Worm (Caenorhabditis elegans) whole organism, L3 larva: ENCODE measurements around the gene gphr-2.
A peak's percentile ranks its signal among the peaks of the same experiment; 100 is the strongest.

Source experiments
- ZK546.5 ChIP-seq: sonication (generic microtip); optimal IDR thresholded peaks from 2 replicates; lab custom pipeline; 2017; ENCODE audit warnings: missing biosample characterization, missing genetic modification characterization
- ceh-16 ChIP-seq: sonication (generic microtip); optimal IDR thresholded peaks from 2 replicates; lab custom pipeline; 2017; ENCODE audit warnings: missing biosample characterization, missing genetic modification characterization
- ceh-82 ChIP-seq: fragments of 150-350 bp; optimal IDR thresholded peaks from 2 replicates; lab custom pipeline; 2014; ENCODE audit warnings: missing biosample characterization, missing genetic modification characterization
- daf-12 ChIP-seq: fragments of 150-350 bp; optimal IDR thresholded peaks from 2 replicates; lab custom pipeline; 2014; ENCODE audit warnings: missing biosample characterization, missing genetic modification reagents, missing genetic modification characterization
- egl-27 ChIP-seq: sonication (generic microtip); optimal IDR thresholded peaks from 4 replicates; lab custom pipeline; 2017; ENCODE audit warnings: missing biosample characterization, missing genetic modification reagents, missing genetic modification characterization
- egl-5 ChIP-seq: fragments of 150-350 bp; optimal IDR thresholded peaks from 2 replicates; lab custom pipeline; 2017; ENCODE audit warnings: missing biosample characterization, missing genetic modification reagents, missing genetic modification characterization, inconsistent platforms
- elt-1 ChIP-seq: fragments of 150-350 bp; optimal IDR thresholded peaks from 2 replicates; lab custom pipeline; 2014; ENCODE audit warnings: missing biosample characterization, missing genetic modification characterization
- elt-2 ChIP-seq: sonication (generic microtip); optimal IDR thresholded peaks from 2 replicates; lab custom pipeline; 2016; ENCODE audit warnings: missing genetic modification reagents, mild to moderate bottlenecking, missing genetic modification characterization, missing compliant biosample characterization
- elt-3 ChIP-seq, 3 experiments: fragments of 150-350 bp in 1 of 3; sonication (generic microtip) in 2 of 3; optimal IDR thresholded peaks; 2 replicates in 2 of 3; 4 replicates in 1 of 3; lab custom pipeline; 2014 to 2017; ENCODE audit warnings: missing biosample characterization in 3 of 3, missing genetic modification characterization in 3 of 3
- eor-1 ChIP-seq, 2 experiments: fragments of 150-350 bp; optimal IDR thresholded peaks; 2 replicates each; lab custom pipeline; 2014 to 2018; ENCODE audit warnings: missing biosample characterization in 2 of 2, missing genetic modification characterization in 2 of 2
- fkh-2 ChIP-seq: fragments of 150-350 bp; optimal IDR thresholded peaks from 2 replicates; lab custom pipeline; 2014; ENCODE audit warnings: missing biosample characterization, missing genetic modification reagents, missing genetic modification characterization
- fos-1 ChIP-seq: fragments of 150-350 bp; optimal IDR thresholded peaks from 2 replicates; lab custom pipeline; 2014; ENCODE audit warnings: missing biosample characterization, missing genetic modification characterization
- lin-15B ChIP-seq: fragments of 150-350 bp; optimal IDR thresholded peaks from 2 replicates; lab custom pipeline; 2014; ENCODE audit warnings: missing biosample characterization, missing genetic modification characterization
- lin-39 ChIP-seq: fragments of 150-350 bp; optimal IDR thresholded peaks from 2 replicates; lab custom pipeline; 2018; ENCODE audit warnings: missing biosample characterization, missing genetic modification reagents, missing genetic modification characterization
- lsy-12 ChIP-seq: sonication (generic microtip); optimal IDR thresholded peaks from 2 replicates; lab custom pipeline; 2016; ENCODE audit warnings: mild to moderate bottlenecking, missing genetic modification characterization, missing compliant biosample characterization
- mdl-1 ChIP-seq: fragments of 150-350 bp; optimal IDR thresholded peaks from 2 replicates; lab custom pipeline; 2014; ENCODE audit warnings: missing biosample characterization, missing genetic modification characterization
- mml-1 ChIP-seq: fragments of 150-350 bp; sonication (generic microtip); optimal IDR thresholded peaks from 3 replicates; lab custom pipeline; 2014; ENCODE audit warnings: missing biosample characterization, missing genetic modification characterization
- nfya-1 ChIP-seq: sonication (generic microtip); optimal IDR thresholded peaks from 2 replicates; lab custom pipeline; 2017; ENCODE audit warnings: missing genetic modification characterization, mild to moderate bottlenecking, missing compliant biosample characterization, antibody characterized with exemption, moderate library complexity; ENCODE audit not compliant: insufficient read depth
- nhr-11 ChIP-seq: fragments of 150-350 bp; optimal IDR thresholded peaks from 2 replicates; lab custom pipeline; 2014; ENCODE audit warnings: missing biosample characterization, missing genetic modification characterization
- nhr-12 ChIP-seq: fragments of 150-350 bp; optimal IDR thresholded peaks from 2 replicates; lab custom pipeline; 2014; ENCODE audit warnings: missing biosample characterization, missing genetic modification characterization
- nhr-23 ChIP-seq: fragments of 150-350 bp; optimal IDR thresholded peaks from 2 replicates; lab custom pipeline; 2014; ENCODE audit warnings: missing biosample characterization, missing genetic modification reagents, missing genetic modification characterization
- nhr-237 ChIP-seq: fragments of 150-350 bp; optimal IDR thresholded peaks from 2 replicates; lab custom pipeline; 2014; ENCODE audit warnings: missing biosample characterization, missing genetic modification characterization
- nhr-25 ChIP-seq: sonication (generic microtip); optimal IDR thresholded peaks from 2 replicates; lab custom pipeline; 2017; ENCODE audit warnings: missing biosample characterization, missing genetic modification characterization
- nhr-28 ChIP-seq: fragments of 150-350 bp; optimal IDR thresholded peaks from 2 replicates; lab custom pipeline; 2014; ENCODE audit warnings: missing biosample characterization, missing genetic modification characterization
- nhr-43 ChIP-seq: sonication (generic microtip); optimal IDR thresholded peaks from 2 replicates; lab custom pipeline; 2016; ENCODE audit warnings: mild to moderate bottlenecking, missing genetic modification characterization, missing compliant biosample characterization; ENCODE audit not compliant: poor library complexity, severe bottlenecking
- nhr-67 ChIP-seq: fragments of 150-350 bp; optimal IDR thresholded peaks from 2 replicates; lab custom pipeline; 2014; ENCODE audit warnings: missing biosample characterization, missing genetic modification characterization
- nhr-77 ChIP-seq: fragments of 150-350 bp; optimal IDR thresholded peaks from 2 replicates; lab custom pipeline; 2014; ENCODE audit warnings: missing biosample characterization, missing genetic modification characterization
- pha-4 ChIP-seq: fragments of 150-350 bp; optimal IDR thresholded peaks from 2 replicates; lab custom pipeline; 2014; ENCODE audit warnings: missing biosample characterization, missing genetic modification reagents, missing genetic modification characterization
- skn-1 ChIP-seq: fragments of 150-350 bp; optimal IDR thresholded peaks from 2 replicates; lab custom pipeline; 2014; ENCODE audit warnings: missing biosample characterization, missing genetic modification characterization
- unc-39 ChIP-seq: sonication (generic microtip); optimal IDR thresholded peaks from 4 replicates; lab custom pipeline; 2017; ENCODE audit warnings: missing biosample characterization, missing genetic modification characterization
- unc-62 ChIP-seq: fragments of 150-350 bp; sonication (generic microtip); optimal IDR thresholded peaks from 4 replicates; lab custom pipeline; 2014; ENCODE audit warnings: missing biosample characterization, missing genetic modification reagents, missing genetic modification characterization
- zag-1 ChIP-seq: fragments of 150-350 bp; optimal IDR thresholded peaks from 2 replicates; lab custom pipeline; 2014; ENCODE audit warnings: missing biosample characterization, missing genetic modification characterization
- ztf-11 ChIP-seq: fragments of 150-350 bp; optimal IDR thresholded peaks from 2 replicates; lab custom pipeline; 2014; ENCODE audit warnings: missing biosample characterization, missing genetic modification characterization

Gene gphr-2

DNA sequence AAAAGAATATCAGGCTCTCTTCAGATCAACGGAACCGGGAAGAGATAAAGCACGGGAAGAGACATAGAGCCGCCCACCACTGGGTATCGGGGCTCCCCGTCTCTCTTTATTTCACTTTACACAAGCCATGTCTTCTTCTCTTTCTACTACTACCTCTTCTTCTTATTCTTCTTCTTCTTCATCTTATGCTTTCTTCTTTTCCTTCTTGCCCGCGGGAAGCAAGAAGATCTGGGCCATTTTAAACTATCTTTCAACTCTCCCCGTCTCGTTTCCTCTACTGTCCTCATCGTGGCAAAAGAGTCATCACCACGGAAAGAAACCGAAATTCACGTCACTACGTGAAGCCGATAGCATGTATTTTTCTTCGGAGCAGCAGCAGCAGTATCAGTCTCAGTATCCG lies 14.9 kb downstream of the gphr-2 start:
- no peak for TF ChIP-seq nhr-28 (tag; lab: Kevin White, UChicago)
- no peak for TF ChIP-seq fos-1 (tag; lab: Kevin White, UChicago)
- TF ChIP-seq zag-1 (tag; lab: Kevin White, UChicago): no peak
- TF ChIP-seq daf-12: no peak
- no peak for TF ChIP-seq nhr-237 (tag; lab: Kevin White, UChicago)
- no peak for TF ChIP-seq elt-3 (tag; optimal IDR thresholded peaks at IDR 0.05; lab: Kevin White, UChicago)
- no peak for TF ChIP-seq fkh-2 (tag; lab: Kevin White, UChicago)
- TF ChIP-seq egl-27 (tag; lab: Kevin White, UChicago): no peak
- no peak for TF ChIP-seq ZK546.5 (tag; lab: Kevin White, UChicago)
- no peak for TF ChIP-seq nhr-77
- TF ChIP-seq mml-1 (tag; lab: Kevin White, UChicago): no peak
- no peak for TF ChIP-seq lin-39 (tag; lab: Kevin White, UChicago)
- no peak for TF ChIP-seq skn-1 (tag; lab: Kevin White, UChicago)
- TF ChIP-seq nhr-23: no peak

DNA sequence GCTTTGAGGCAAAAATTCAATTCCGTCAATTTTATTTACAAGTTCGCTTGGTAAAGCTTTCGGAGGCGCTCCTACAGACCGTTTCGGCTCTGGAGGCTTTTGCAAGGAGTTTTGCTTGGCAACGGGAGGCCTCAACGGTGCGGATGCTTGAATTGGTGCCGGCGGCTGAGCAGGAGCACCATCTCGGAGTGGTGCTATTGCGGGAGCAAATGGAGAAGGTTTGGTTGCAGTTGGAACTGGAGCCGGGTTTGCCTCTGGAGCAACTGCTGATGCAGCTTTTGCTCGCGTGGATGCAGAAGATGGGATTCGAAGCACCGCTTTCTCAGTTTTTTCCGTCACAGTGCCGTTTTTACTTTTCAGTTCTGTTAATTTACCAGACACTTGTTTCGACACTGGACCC lies 17.6 kb downstream of the gphr-2 start:
- TF ChIP-seq elt-2 (tag; lab: Kevin White, UChicago): no peak
- TF ChIP-seq unc-39 (tag; lab: Kevin White, UChicago): no peak
- no peak for TF ChIP-seq egl-27 (tag; lab: Kevin White, UChicago)
- no peak for TF ChIP-seq pha-4
- no peak for TF ChIP-seq unc-62
- no peak for TF ChIP-seq lsy-12 (tag; lab: Kevin White, UChicago)

DNA sequence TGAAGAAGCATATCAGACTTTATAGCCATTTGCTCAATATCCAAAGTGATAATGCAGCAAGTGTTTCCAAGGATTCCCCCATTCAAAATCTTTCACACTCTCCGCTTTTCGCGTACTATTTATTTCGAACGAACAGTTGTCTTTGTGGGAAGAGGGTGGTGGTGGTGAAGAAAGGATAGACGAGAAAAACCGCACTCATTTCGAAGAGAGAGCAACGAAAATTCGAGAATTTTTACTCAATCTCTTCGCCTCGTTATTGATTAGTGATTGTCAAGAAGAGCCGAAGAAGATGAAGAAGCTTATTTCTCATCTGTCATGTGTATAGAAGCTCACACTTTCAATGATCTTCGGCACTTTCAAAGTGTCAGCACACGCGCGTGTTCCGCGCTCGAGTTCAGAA lies 19.7 kb downstream of the gphr-2 start:
- peak; percentile 9 for TF ChIP-seq lin-39 (tag; lab: Kevin White, UChicago)
- no peak for TF ChIP-seq nhr-237 (tag; lab: Kevin White, UChicago)
- peak; percentile 14 for TF ChIP-seq nfya-1 (tag; lab: Kevin White, UChicago)
- peak; percentile 89 for TF ChIP-seq nhr-11 (tag; lab: Kevin White, UChicago)
- TF ChIP-seq nhr-25: no peak

DNA sequence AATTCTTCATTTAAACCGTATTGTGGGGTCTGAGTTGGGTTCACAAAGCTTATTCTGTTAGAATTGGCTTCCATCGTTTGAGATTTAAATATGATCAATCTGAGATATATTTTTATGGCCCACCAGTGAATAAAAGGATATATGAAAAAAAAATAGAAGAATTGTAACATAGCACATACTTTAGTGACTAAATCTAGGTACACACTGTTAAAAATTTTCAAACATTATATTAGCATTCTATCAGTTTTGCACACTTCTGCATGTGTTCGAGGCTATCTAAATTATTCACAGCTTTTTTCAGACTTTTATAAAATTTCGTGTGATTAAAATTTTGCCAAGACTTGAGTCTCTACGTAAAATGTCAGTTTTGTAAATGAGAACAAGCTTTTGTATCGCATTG lies 26.0 kb downstream of the gphr-2 start, which contains the start of gene E02H4.2:
Gene E02H4.2 (minus strand): TSS at position 101 of the 400 bp plus-strand sequence.
- TF ChIP-seq elt-1 (no peak), nhr-77 (no peak), zag-1 (tag; lab: Kevin White, UChicago) (no peak), skn-1 (tag; lab: Kevin White, UChicago) (no peak), nhr-12 (tag; lab: Kevin White, UChicago) (no peak), ceh-16 (tag; lab: Kevin White, UChicago) (no peak), lin-15B (tag; lab: Kevin White, UChicago) (no peak), ztf-11 (no peak), eor-1 (tag; optimal IDR thresholded peaks at IDR 0.05; lab: Kevin White, UChicago) (no peak), ceh-82 (no peak), mml-1 (tag; lab: Kevin White, UChicago) (no peak), mdl-1 (tag; lab: Kevin White, UChicago) (no peak), pha-4 (no peak), egl-5 (tag; lab: Kevin White, UChicago) (no peak), ZK546.5 (tag; lab: Kevin White, UChicago) (no peak), unc-62 (no peak), fos-1 (tag; lab: Kevin White, UChicago) (no peak)
- TF ChIP-seq, all 47 proteins: peak for 0

DNA sequence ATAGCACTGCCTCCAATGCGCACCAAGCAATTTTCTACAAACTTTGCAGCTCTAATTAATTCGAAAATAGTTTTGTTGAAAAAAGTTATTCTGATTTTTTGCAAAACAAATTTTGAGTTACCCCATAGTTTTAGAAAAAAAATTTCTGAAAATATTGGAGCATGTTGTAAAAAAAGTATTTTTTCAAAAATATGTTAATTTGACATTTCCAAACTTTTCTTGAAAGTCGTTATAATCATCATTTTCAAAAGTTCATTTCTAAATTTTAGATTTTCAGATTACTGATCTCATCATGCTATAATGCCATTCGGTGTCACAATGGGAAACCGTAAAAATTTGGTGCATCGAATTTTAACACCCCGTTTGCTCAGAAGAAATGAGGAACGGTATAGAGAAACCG lies 39.8 kb downstream of the gphr-2 start, which contains the start of gene del-1:
Gene del-1 (plus strand): TSS at position 301 of the 400 bp plus-strand sequence.
- TF ChIP-seq lin-15B (tag; lab: Kevin White, UChicago) (no peak), eor-1 (tag; optimal IDR thresholded peaks at IDR 0.05; lab: Kevin White, UChicago) (no peak), nhr-67 (tag; lab: Kevin White, UChicago) (no peak), nhr-43 (tag; lab: Kevin White, UChicago) (no peak), fkh-2 (tag; lab: Kevin White, UChicago) (no peak), unc-62 (no peak), skn-1 (tag; lab: Kevin White, UChicago) (no peak), ceh-82 (no peak), ceh-16 (tag; lab: Kevin White, UChicago) (no peak), nhr-25 (no peak), nhr-23 (no peak), nfya-1 (tag; lab: Kevin White, UChicago) (no peak)
